Fruit fly (Drosophila melanogaster) Kc167 (cell line): Measurements from ENCODE around the gene CG5071.

ENCODE experiments used
- Myc ChIP-seq: fragments of >200 bp; optimal IDR thresholded peaks from 2 replicates; lab custom pipeline; 2017; ENCODE audit warnings: missing external identifiers
- Sin3A ChIP-seq: fragments of >200 bp; optimal IDR thresholded peaks from 2 replicates; lab custom pipeline; 2018; ENCODE audit warnings: missing external identifiers

DNA sequence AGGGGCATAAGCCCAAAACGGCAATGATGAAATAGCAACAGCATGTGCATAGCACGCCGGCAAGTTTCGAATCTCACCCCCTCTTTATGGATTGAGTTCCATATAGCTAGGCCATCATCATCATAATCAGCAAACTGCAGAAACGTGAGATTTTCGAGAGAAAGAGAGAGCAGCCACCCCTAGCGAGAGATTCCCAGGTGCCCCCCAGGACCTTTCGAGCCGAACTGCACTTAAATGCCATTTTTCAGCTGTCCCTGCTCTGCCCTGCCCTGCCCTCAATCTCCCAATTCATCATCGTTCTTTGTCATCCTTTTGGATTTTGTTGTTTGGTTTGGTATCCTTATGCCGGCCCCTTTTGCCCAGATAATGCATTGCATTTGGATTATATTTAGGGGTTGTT lies 30.5 kb upstream of the CG5071 start:
- TF ChIP-seq Sin3A (no peak), Myc (lab: Kevin White, UChicago) (no peak)
